Worm (Caenorhabditis elegans): Measurements from ENCODE around the gene col-81.

Gene col-81

ce11 chrII:10993607-10994229 is 19.8 kb downstream of the col-81 start:
- TF ChIP-seq med-1 (GFP tag; optimal IDR thresholded peaks at IDR 0.05; ENCODE audit: insufficient read depth) (no peak), cog-1 (tag; optimal IDR thresholded peaks at IDR 0.05) (no peak), ztf-29 (GFP tag; IDR thresholded peaks at IDR 0.05) (no peak), klf-2 (GFP tag; conservative IDR thresholded peaks at IDR 0.05) (no peak), flt-1 (GFP tag; IDR thresholded peaks at IDR 0.05) (no peak), T22C8.4 (GFP tag; IDR thresholded peaks at IDR 0.05) (no peak), ztf-23 (GFP tag; IDR thresholded peaks at IDR 0.05) (no peak), ref-1 (GFP tag; conservative IDR thresholded peaks at IDR 0.05) (no peak), tab-1 (GFP tag; IDR thresholded peaks at IDR 0.05) (no peak)

ce11 chrII:10990592-10990991 is 23.0 kb downstream of the col-81 start:
- TF ChIP-seq med-1 (GFP tag; optimal IDR thresholded peaks at IDR 0.05; ENCODE audit: insufficient read depth) (no peak), ztf-29 (GFP tag; IDR thresholded peaks at IDR 0.05) (0 out of 2 replicates have a peak, but pooled peaks have one; percentile 13), cog-1 (tag; optimal IDR thresholded peaks at IDR 0.05) (peak; percentile 26)

ce11 chrII:10989180-10989579 is 24.4 kb downstream of the col-81 start:
- TF ChIP-seq cog-1 (tag; optimal IDR thresholded peaks at IDR 0.05) (no peak), klf-2 (GFP tag; conservative IDR thresholded peaks at IDR 0.05) (peak; percentile 37; the same call in 1 of the 2 replicates), ztf-23 (GFP tag; IDR thresholded peaks at IDR 0.05) (0 out of 2 replicates have a peak, but pooled peaks have one; percentile 25), T22C8.4 (GFP tag; IDR thresholded peaks at IDR 0.05) (peak; percentile 70), med-1 (GFP tag; optimal IDR thresholded peaks at IDR 0.05; ENCODE audit: insufficient read depth) (no peak), tab-1 (GFP tag; IDR thresholded peaks at IDR 0.05) (no peak), flt-1 (GFP tag; IDR thresholded peaks at IDR 0.05) (0 out of 2 replicates have a peak, but pooled peaks have one; percentile 54), ref-1 (GFP tag; conservative IDR thresholded peaks at IDR 0.05) (no peak), ztf-29 (GFP tag; IDR thresholded peaks at IDR 0.05) (no peak)

ce11 chrII:10988575-10988974 is 25.0 kb downstream of the col-81 start:
- no peak for TF ChIP-seq tab-1 (GFP tag; IDR thresholded peaks at IDR 0.05)
- no peak for TF ChIP-seq T22C8.4 (GFP tag; IDR thresholded peaks at IDR 0.05)
- no peak for TF ChIP-seq flt-1 (GFP tag; IDR thresholded peaks at IDR 0.05)
- no peak for TF ChIP-seq cog-1 (tag; optimal IDR thresholded peaks at IDR 0.05)
- no peak for TF ChIP-seq ztf-23 (GFP tag; IDR thresholded peaks at IDR 0.05)
- no peak for TF ChIP-seq med-1 (GFP tag; optimal IDR thresholded peaks at IDR 0.05; ENCODE audit: insufficient read depth)
- no peak for TF ChIP-seq ref-1 (GFP tag; conservative IDR thresholded peaks at IDR 0.05)
- no peak for TF ChIP-seq klf-2 (GFP tag; conservative IDR thresholded peaks at IDR 0.05)
- TF ChIP-seq ztf-29 (GFP tag; IDR thresholded peaks at IDR 0.05) = no peak

ce11 chrII:10986461-10987090 is 27.0 kb downstream of the col-81 start:
- TF ChIP-seq klf-2 (GFP tag; conservative IDR thresholded peaks at IDR 0.05) (no peak), flt-1 (GFP tag; IDR thresholded peaks at IDR 0.05) (no peak), cog-1 (tag; optimal IDR thresholded peaks at IDR 0.05) (no peak), ztf-29 (GFP tag; IDR thresholded peaks at IDR 0.05) (no peak), med-1 (GFP tag; optimal IDR thresholded peaks at IDR 0.05; ENCODE audit: insufficient read depth) (no peak), ref-1 (GFP tag; conservative IDR thresholded peaks at IDR 0.05) (no peak), T22C8.4 (GFP tag; IDR thresholded peaks at IDR 0.05) (no peak), tab-1 (GFP tag; IDR thresholded peaks at IDR 0.05) (no peak), ztf-23 (GFP tag; IDR thresholded peaks at IDR 0.05) (no peak)

- TF ChIP-seq ztf-29 (GFP tag; IDR thresholded peaks at IDR 0.05) (no peak), klf-2 (GFP tag; conservative IDR thresholded peaks at IDR 0.05) (no peak), ztf-23 (GFP tag; IDR thresholded peaks at IDR 0.05) (no peak), tab-1 (GFP tag; IDR thresholded peaks at IDR 0.05) (no peak), T22C8.4 (GFP tag; IDR thresholded peaks at IDR 0.05) (no peak)
Observed at ce11 chrII:10982017-10982416, 31.6 kb downstream of the col-81 start.

- TF ChIP-seq tab-1 (GFP tag; IDR thresholded peaks at IDR 0.05) (no peak), cog-1 (tag; optimal IDR thresholded peaks at IDR 0.05) (no peak)
Observed at ce11 chrII:10975239-10975638, 38.3 kb downstream of the col-81 start, which contains the start of gene ptp-3. ptp-3 (plus strand) TSS chrII:10975539.

ce11 chrII:10971677-10972076 is 41.9 kb downstream of the col-81 start:
- no peak for TF ChIP-seq med-1 (GFP tag; optimal IDR thresholded peaks at IDR 0.05; ENCODE audit: insufficient read depth)
- TF ChIP-seq flt-1 (GFP tag; IDR thresholded peaks at IDR 0.05) = no peak
- TF ChIP-seq cog-1 (tag; optimal IDR thresholded peaks at IDR 0.05) = no peak

- no peak for TF ChIP-seq ref-1 (GFP tag; conservative IDR thresholded peaks at IDR 0.05)
- no peak for TF ChIP-seq tab-1 (GFP tag; IDR thresholded peaks at IDR 0.05)
- no peak for TF ChIP-seq ztf-23 (GFP tag; IDR thresholded peaks at IDR 0.05)
- TF ChIP-seq flt-1 (GFP tag; IDR thresholded peaks at IDR 0.05) = no peak
- TF ChIP-seq ztf-29 (GFP tag; IDR thresholded peaks at IDR 0.05) = no peak
- no peak for TF ChIP-seq cog-1 (tag; optimal IDR thresholded peaks at IDR 0.05)
- no peak for TF ChIP-seq T22C8.4 (GFP tag; IDR thresholded peaks at IDR 0.05)
- TF ChIP-seq med-1 (GFP tag; optimal IDR thresholded peaks at IDR 0.05; ENCODE audit: insufficient read depth) = no peak
- TF ChIP-seq klf-2 (GFP tag; conservative IDR thresholded peaks at IDR 0.05) = no peak
Observed at ce11 chrII:10970625-10971024, 42.9 kb downstream of the col-81 start.

ce11 chrII:10964748-10965147 is 48.8 kb downstream of the col-81 start:
- TF ChIP-seq flt-1 (GFP tag; IDR thresholded peaks at IDR 0.05) (no peak), tab-1 (GFP tag; IDR thresholded peaks at IDR 0.05) (no peak), T22C8.4 (GFP tag; IDR thresholded peaks at IDR 0.05) (no peak), med-1 (GFP tag; optimal IDR thresholded peaks at IDR 0.05; ENCODE audit: insufficient read depth) (no peak), ztf-23 (GFP tag; IDR thresholded peaks at IDR 0.05) (no peak), klf-2 (GFP tag; conservative IDR thresholded peaks at IDR 0.05) (no peak), cog-1 (tag; optimal IDR thresholded peaks at IDR 0.05) (no peak), ref-1 (GFP tag; conservative IDR thresholded peaks at IDR 0.05) (no peak), ztf-29 (GFP tag; IDR thresholded peaks at IDR 0.05) (no peak)

Measured in whole organism, midembryonic.